Fruit fly (Drosophila melanogaster) whole organism, embryonic: ENCODE measurements around the gene Antdh.

Source experiments
- ATbp ChIP-seq: fragments of 200-800 bp; sonication (Bioruptor generic); optimal IDR thresholded peaks from 2 replicates; lab custom pipeline; 2017; ENCODE audit warnings: missing biosample characterization, mild to moderate bottlenecking, missing genetic modification characterization, missing genetic modification reagents
- Adf1 ChIP-seq: fragments of 200-800 bp; sonication (Bioruptor generic); IDR thresholded peaks from 2 replicates; pipeline ENCODE4 v1.3.6; 2022; ENCODE audit warnings: missing biosample characterization, missing genetic modification characterization
- BtbVII ChIP-seq: fragments of 200-800 bp; sonication (Bioruptor generic); optimal IDR thresholded peaks from 3 replicates; lab custom pipeline; 2017; ENCODE audit warnings: missing biosample characterization, mild to moderate bottlenecking, missing genetic modification characterization
- CG10147 ChIP-seq: fragments of 200-800 bp; sonication (Bioruptor generic); optimal IDR thresholded peaks from 2 replicates; lab custom pipeline; 2019; ENCODE audit warnings: missing biosample characterization, mild to moderate bottlenecking, missing genetic modification characterization, moderate library complexity
- CG11723 ChIP-seq: fragments of 200-800 bp; sonication (Bioruptor generic); optimal IDR thresholded peaks from 2 replicates; lab custom pipeline; 2017; ENCODE audit warnings: missing biosample characterization, mild to moderate bottlenecking, missing genetic modification characterization
- CG12236 ChIP-seq: fragments of 200-800 bp; sonication (Bioruptor generic); optimal IDR thresholded peaks from 2 replicates; lab custom pipeline; 2016; ENCODE audit warnings: missing biosample characterization, missing genetic modification characterization
- CG12299 ChIP-seq: fragments of 200-800 bp; sonication (Bioruptor generic); optimal IDR thresholded peaks from 2 replicates; lab custom pipeline; 2018; ENCODE audit warnings: missing biosample characterization, mild to moderate bottlenecking, missing genetic modification characterization
- CG13296 ChIP-seq: fragments of 200-800 bp; sonication (Bioruptor generic); optimal IDR thresholded peaks from 3 replicates; lab custom pipeline; 2018; ENCODE audit warnings: missing biosample characterization, mild to moderate bottlenecking, missing genetic modification characterization
- CG13894 ChIP-seq: fragments of 200-800 bp; sonication (Bioruptor generic); optimal IDR thresholded peaks from 3 replicates; lab custom pipeline; 2018; ENCODE audit warnings: missing biosample characterization, mild to moderate bottlenecking, missing genetic modification characterization, moderate library complexity
- CG14710 ChIP-seq: fragments of 200-800 bp; sonication (Bioruptor generic); optimal IDR thresholded peaks from 3 replicates; lab custom pipeline; 2019; ENCODE audit warnings: missing biosample characterization, mild to moderate bottlenecking, missing genetic modification characterization, moderate library complexity
- CG18476 ChIP-seq: fragments of 200-800 bp; sonication (Bioruptor generic); optimal IDR thresholded peaks from 2 replicates; lab custom pipeline; 2016; ENCODE audit warnings: missing biosample characterization, mild to moderate bottlenecking, missing genetic modification characterization
- CG2889 ChIP-seq: fragments of 200-800 bp; sonication (Bioruptor generic); IDR thresholded peaks from 3 replicates; pipeline ENCODE4 v1.3.6; 2022; ENCODE audit warnings: missing biosample characterization, missing genetic modification characterization
- CG31388 ChIP-seq: fragments of 200-800 bp; sonication (Bioruptor generic); optimal IDR thresholded peaks from 2 replicates; lab custom pipeline; 2016; ENCODE audit warnings: missing biosample characterization, missing genetic modification characterization
- CG32772 ChIP-seq: fragments of 200-800 bp; sonication (Bioruptor generic); IDR thresholded peaks from 2 replicates; pipeline ENCODE4 v1.3.6; 2022; ENCODE audit warnings: missing biosample characterization, missing genetic modification characterization
- CG3726 ChIP-seq: fragments of 200-800 bp; sonication (Bioruptor generic); IDR thresholded peaks from 3 replicates; pipeline ENCODE4, ENCODE4 v1.3.6; 2022; ENCODE audit warnings: missing biosample characterization, missing genetic modification characterization
- CG4617 ChIP-seq: fragments of 200-800 bp; sonication (Bioruptor generic); optimal IDR thresholded peaks from 3 replicates; lab custom pipeline; 2016; ENCODE audit warnings: missing biosample characterization, missing genetic modification characterization, borderline replicate concordance
- CG4820 ChIP-seq: fragments of 200-800 bp; sonication (Bioruptor generic); optimal IDR thresholded peaks from 3 replicates; lab custom pipeline; 2016; ENCODE audit warnings: missing biosample characterization, missing genetic modification characterization
- CG6654 ChIP-seq: fragments of 200-800 bp; sonication (Bioruptor generic); optimal IDR thresholded peaks from 2 replicates; lab custom pipeline; 2017; ENCODE audit warnings: missing biosample characterization, mild to moderate bottlenecking, missing genetic modification characterization
- CG7928 ChIP-seq: fragments of 200-800 bp; sonication (Bioruptor generic); optimal IDR thresholded peaks from 2 replicates; lab custom pipeline; 2017; ENCODE audit warnings: missing biosample characterization, mild to moderate bottlenecking, missing genetic modification characterization
- D ChIP-seq, 2 experiments: fragments of 200-800 bp in 1 of 2; fragments of >200 bp in 1 of 2; sonication (Bioruptor generic) in 1 of 2; optimal IDR thresholded peaks; 2 replicates in 1 of 2; 3 replicates in 1 of 2; lab custom pipeline; 2017; ENCODE audit warnings: mild to moderate bottlenecking in 1 of 2, missing biosample characterization in 1 of 2, missing genetic modification characterization in 1 of 2, missing genetic modification reagents in 1 of 2
- Doc3 ChIP-seq: fragments of 200-800 bp; sonication (Bioruptor generic); IDR thresholded peaks from 3 replicates; pipeline ENCODE4 v1.3.6; 2022; ENCODE audit warnings: missing biosample characterization, missing genetic modification characterization; ENCODE audit not compliant: partially characterized antibody
- Dp ChIP-seq: fragments of 200-800 bp; sonication (Bioruptor generic); optimal IDR thresholded peaks from 2 replicates; lab custom pipeline; 2018; ENCODE audit warnings: missing biosample characterization, mild to moderate bottlenecking, missing genetic modification characterization, moderate library complexity
- E2f1 ChIP-seq: fragments of 200-800 bp; sonication (Bioruptor generic); IDR thresholded peaks from 2 replicates; pipeline ENCODE4 v1.3.6; 2022; ENCODE audit warnings: missing biosample characterization, missing genetic modification characterization
- E2f2 ChIP-seq: fragments of 200-800 bp; sonication (Bioruptor generic); IDR thresholded peaks from 2 replicates; pipeline ENCODE4 v1.3.6; 2022; ENCODE audit warnings: missing biosample characterization, missing genetic modification characterization
- GATAe ChIP-seq: fragments of 200-800 bp; sonication (Bioruptor generic); conservative IDR thresholded peaks from 2 replicates; pipeline ENCODE4 v1.3.6; 2022; ENCODE audit warnings: missing biosample characterization, missing genetic modification characterization
- HLH3B ChIP-seq: fragments of 200-800 bp; sonication (Bioruptor generic); IDR thresholded peaks from 2 replicates; pipeline ENCODE4 v1.3.6; 2022; ENCODE audit warnings: missing biosample characterization, missing genetic modification characterization
- HmgD ChIP-seq: fragments of 200-800 bp; sonication (Bioruptor generic); optimal IDR thresholded peaks from 3 replicates; lab custom pipeline; 2016; ENCODE audit warnings: missing biosample characterization, missing genetic modification characterization
- Neu2 ChIP-seq: fragments of 200-800 bp; sonication (Bioruptor generic); optimal IDR thresholded peaks from 3 replicates; lab custom pipeline; 2016; ENCODE audit warnings: missing biosample characterization, missing genetic modification characterization, borderline replicate concordance
- Ptx1 ChIP-seq: fragments of 200-800 bp; sonication (Bioruptor generic); IDR thresholded peaks from 2 replicates; pipeline ENCODE4 v1.3.6; 2022; ENCODE audit warnings: missing biosample characterization, missing genetic modification characterization
- Rfx ChIP-seq: fragments of 200-800 bp; sonication (Bioruptor generic); IDR thresholded peaks from 2 replicates; pipeline ENCODE4 v1.3.6; 2022; ENCODE audit warnings: missing biosample characterization, missing genetic modification characterization
- Ssrp ChIP-seq: fragments of 200-800 bp; sonication (Bioruptor generic); optimal IDR thresholded peaks from 2 replicates; lab custom pipeline; 2018; ENCODE audit warnings: missing biosample characterization, mild to moderate bottlenecking, missing genetic modification characterization, moderate library complexity
- aop ChIP-seq: fragments of 200-800 bp; sonication (Bioruptor generic); IDR thresholded peaks from 2 replicates; pipeline ENCODE4 v1.3.6; 2022; ENCODE audit warnings: missing biosample characterization, missing genetic modification characterization
- chinmo ChIP-seq: fragments of 200-800 bp; sonication (Bioruptor generic); IDR thresholded peaks from 4 replicates; pipeline ENCODE4 v1.3.6; 2022; ENCODE audit warnings: missing biosample characterization, missing genetic modification characterization; ENCODE audit not compliant: partially characterized antibody
- crc ChIP-seq: fragments of 200-800 bp; sonication (Bioruptor generic); optimal IDR thresholded peaks from 2 replicates; lab custom pipeline; 2016; ENCODE audit warnings: missing biosample characterization, missing genetic modification characterization
- eyg ChIP-seq: fragments of 200-800 bp; sonication (Bioruptor generic); optimal IDR thresholded peaks from 3 replicates; lab custom pipeline; 2016; ENCODE audit warnings: missing biosample characterization, missing genetic modification characterization
- fd3F ChIP-seq: fragments of 200-800 bp; sonication (Bioruptor generic); optimal IDR thresholded peaks from 2 replicates; lab custom pipeline; 2018; ENCODE audit warnings: missing biosample characterization, mild to moderate bottlenecking, missing genetic modification characterization, moderate library complexity
- ind ChIP-seq: fragments of 200-800 bp; sonication (Bioruptor generic); optimal IDR thresholded peaks from 3 replicates; lab custom pipeline; 2016; ENCODE audit warnings: missing biosample characterization, missing genetic modification characterization
- insv ChIP-seq, 2 experiments: fragments of 200-800 bp; sonication (Bioruptor generic); optimal IDR thresholded peaks; 3 replicates each; lab custom pipeline; 2016 to 2018; ENCODE audit warnings: missing biosample characterization in 2 of 2, missing genetic modification characterization in 2 of 2
- inv ChIP-seq: fragments of 200-800 bp; sonication (Bioruptor generic); IDR thresholded peaks from 2 replicates; pipeline ENCODE4 v1.3.6; 2022; ENCODE audit warnings: missing biosample characterization, missing genetic modification characterization; ENCODE audit not compliant: partially characterized antibody
- jing ChIP-seq: fragments of 200-800 bp; sonication (Bioruptor generic); optimal IDR thresholded peaks from 2 replicates; lab custom pipeline; 2018; ENCODE audit warnings: missing biosample characterization, mild to moderate bottlenecking, missing genetic modification characterization
- jumu ChIP-seq: fragments of 200-800 bp; sonication (Bioruptor generic); optimal IDR thresholded peaks from 3 replicates; lab custom pipeline; 2016; ENCODE audit warnings: missing biosample characterization, missing genetic modification characterization
- kay ChIP-seq: fragments of 200-800 bp; sonication (Bioruptor generic); optimal IDR thresholded peaks from 2 replicates; lab custom pipeline; 2016; ENCODE audit warnings: missing biosample characterization, missing genetic modification characterization
- kni ChIP-seq: fragments of 200-800 bp; sonication (Bioruptor generic); optimal IDR thresholded peaks from 3 replicates; lab custom pipeline; 2017; ENCODE audit warnings: mild to moderate bottlenecking, missing biosample characterization, missing genetic modification reagents, missing genetic modification characterization
- nerfin-1 ChIP-seq: fragments of 200-800 bp; sonication (Bioruptor generic); optimal IDR thresholded peaks from 3 replicates; lab custom pipeline; 2019; ENCODE audit warnings: missing biosample characterization, mild to moderate bottlenecking, missing genetic modification characterization, moderate library complexity
- nmo ChIP-seq: fragments of 200-800 bp; sonication (Bioruptor generic); optimal IDR thresholded peaks from 2 replicates; lab custom pipeline; 2018; ENCODE audit warnings: missing biosample characterization, mild to moderate bottlenecking, missing genetic modification characterization, moderate library complexity
- ranshi ChIP-seq: fragments of 200-800 bp; sonication (Bioruptor generic); IDR thresholded peaks from 2 replicates; pipeline ENCODE4 v1.3.6; 2022; ENCODE audit warnings: missing biosample characterization, missing genetic modification characterization
- ro ChIP-seq: fragments of 200-800 bp; sonication (Bioruptor generic); IDR thresholded peaks from 2 replicates; pipeline ENCODE4 v1.3.6; 2022; ENCODE audit warnings: missing biosample characterization, missing genetic modification characterization
- scrt ChIP-seq: fragments of 200-800 bp; sonication (Bioruptor generic); optimal IDR thresholded peaks from 2 replicates; lab custom pipeline; 2018; ENCODE audit warnings: missing biosample characterization, mild to moderate bottlenecking, missing genetic modification characterization, moderate library complexity
- stc ChIP-seq: fragments of 200-800 bp; sonication (Bioruptor generic); IDR thresholded peaks from 2 replicates; pipeline ENCODE4 v1.3.6; 2022; ENCODE audit warnings: missing biosample characterization, missing genetic modification characterization
- wdn ChIP-seq: fragments of 200-800 bp; sonication (Bioruptor generic); IDR thresholded peaks from 2 replicates; pipeline ENCODE4 v1.3.6; 2022; ENCODE audit warnings: missing biosample characterization, missing genetic modification characterization
- z ChIP-seq: fragments of 200-800 bp; sonication (Bioruptor generic); IDR thresholded peaks from 3 replicates; pipeline ENCODE4 v1.3.6; 2022; ENCODE audit warnings: missing biosample characterization, missing genetic modification characterization

Gene Antdh

dm6 chrX:11128828-11129227 is 40.0 kb downstream of the Antdh start, which contains the start of gene SrpRalpha (continued):
- no peak for TF ChIP-seq Ptx1 (GFP tag; lab: Robert Waterston, UW)
- no peak for TF ChIP-seq ro (GFP tag; lab: Robert Waterston, UW)
- TF ChIP-seq kni (GFP tag; lab: Kevin White, UChicago), result no peak
- no peak for TF ChIP-seq CG2889 (GFP tag; lab: Robert Waterston, UW)
- TF ChIP-seq nerfin-1 (tag; lab: Kevin White, UChicago), result no peak
- no peak for TF ChIP-seq z (GFP tag; lab: Robert Waterston, UW)
- TF ChIP-seq eyg (GFP tag; lab: Kevin White, UChicago), result no peak
- TF ChIP-seq ind, result no peak
- TF ChIP-seq CG4617 (GFP tag; lab: Kevin White, UChicago), result no peak
- TF ChIP-seq crc, result no peak
- TF ChIP-seq CG13894, result no peak
- TF ChIP-seq ATbp (GFP tag; lab: Kevin White, UChicago), result no peak
- TF ChIP-seq CG12236 (GFP tag; lab: Kevin White, UChicago), result no peak
- TF ChIP-seq inv, result no peak
- TF ChIP-seq jing (GFP tag; lab: Kevin White, UChicago), result no peak
- no peak for TF ChIP-seq CG7928 (GFP tag; lab: Kevin White, UChicago)
- TF ChIP-seq aop (GFP tag; lab: Robert Waterston, UW), result no peak
- TF ChIP-seq GATAe (GFP tag; lab: Robert Waterston, UW), result no peak
- TF ChIP-seq CG31388 (GFP tag; lab: Kevin White, UChicago), result no peak
- TF ChIP-seq D (optimal IDR thresholded peaks at IDR 0.05; lab: Kevin White, UChicago), result no peak
- TF ChIP-seq D (GFP tag; optimal IDR thresholded peaks at IDR 0.05; lab: Kevin White, UChicago), result no peak
- no peak for TF ChIP-seq HLH3B
- no peak for TF ChIP-seq Doc3 (GFP tag; lab: Robert Waterston, UW)
- no peak for TF ChIP-seq CG32772 (GFP tag; lab: Robert Waterston, UW)
- peak; percentile 63 for TF ChIP-seq Dp (GFP tag; lab: Kevin White, UChicago)
- TF ChIP-seq insv (GFP tag; optimal IDR thresholded peaks at IDR 0.05; lab: Kevin White, UChicago), result no peak
- TF ChIP-seq CG6654 (GFP tag; lab: Kevin White, UChicago), result no peak
- no peak for TF ChIP-seq Neu2 (GFP tag; lab: Kevin White, UChicago)
- no peak for TF ChIP-seq CG4820
- no peak for TF ChIP-seq CG13296 (GFP tag; lab: Kevin White, UChicago)
- TF ChIP-seq Rfx (GFP tag; lab: Robert Waterston, UW), result no peak
- TF ChIP-seq CG3726 (GFP tag; lab: Robert Waterston, UW), result no peak
- TF ChIP-seq Ssrp (tag; lab: Kevin White, UChicago), result no peak
- TF ChIP-seq BtbVII, result no peak
- TF ChIP-seq E2f1 (GFP tag; lab: Robert Waterston, UW), result no peak
- no peak for TF ChIP-seq wdn (GFP tag; lab: Robert Waterston, UW)
- TF ChIP-seq scrt, result no peak
- TF ChIP-seq chinmo (GFP tag; lab: Robert Waterston, UW), result peak; percentile 74; the same call in 1 of the 4 replicates
- no peak for TF ChIP-seq CG10147 (GFP tag; lab: Kevin White, UChicago)
- TF ChIP-seq kay (GFP tag; lab: Kevin White, UChicago), result no peak
- TF ChIP-seq jumu (GFP tag; lab: Kevin White, UChicago), result no peak
- TF ChIP-seq stc (GFP tag; lab: Robert Waterston, UW), result no peak
- no peak for TF ChIP-seq ranshi (GFP tag; lab: Robert Waterston, UW)
- TF ChIP-seq E2f2 (GFP tag; lab: Robert Waterston, UW), result peak; percentile 74
- TF ChIP-seq fd3F (GFP tag; lab: Kevin White, UChicago), result no peak
- TF ChIP-seq HmgD (GFP tag; lab: Kevin White, UChicago), result no peak
- TF ChIP-seq CG18476 (GFP tag; lab: Kevin White, UChicago), result no peak
- TF ChIP-seq CG14710 (tag; lab: Kevin White, UChicago), result peak; percentile 59
- no peak for TF ChIP-seq CG11723 (GFP tag; lab: Kevin White, UChicago)
- TF ChIP-seq Adf1 (GFP tag; lab: Robert Waterston, UW), result no peak
- no peak for TF ChIP-seq nmo
- no peak for TF ChIP-seq CG12299
